Fruit fly (Drosophila melanogaster): ENCODE results near the gene Ggt-1.

dm6 chrX:18550726-18551125 is 38.4 kb upstream of the Ggt-1 start:
- TF ChIP-seq CG8478 (optimal IDR thresholded peaks at IDR 0.05) (no peak), usp (GFP tag; optimal IDR thresholded peaks at IDR 0.05) (no peak), psq (optimal IDR thresholded peaks at IDR 0.05) (no peak), pan (optimal IDR thresholded peaks at IDR 0.05) (no peak), EcR (GFP tag; optimal IDR thresholded peaks at IDR 0.05) (no peak), Dll (optimal IDR thresholded peaks at IDR 0.05) (no peak)
